Worm (Caenorhabditis elegans) whole organism, L1 larva: ENCODE data around the gene C34F6.10.

Experiments used
- C04F5.9 ChIP-seq: sonication (generic microtip); optimal IDR thresholded peaks from 2 replicates; lab custom pipeline; 2016; ENCODE audit warnings: missing genetic modification characterization, missing compliant biosample characterization
- C16A3.4 ChIP-seq: fragments of 150-350 bp; optimal IDR thresholded peaks from 2 replicates; lab custom pipeline; 2014; ENCODE audit warnings: missing biosample characterization, missing genetic modification characterization
- F16B12.6 ChIP-seq: fragments of 150-350 bp; optimal IDR thresholded peaks from 2 replicates; lab custom pipeline; 2014; ENCODE audit warnings: missing biosample characterization, missing genetic modification characterization
- Y116A8C.19 ChIP-seq: sonication (generic microtip); optimal IDR thresholded peaks from 2 replicates; lab custom pipeline; 2016; ENCODE audit warnings: missing compliant biosample characterization, missing genetic modification characterization, borderline replicate concordance
- alr-1 ChIP-seq: fragments of 200-800 bp; sonication (Bioruptor generic); optimal IDR thresholded peaks from 2 replicates; lab custom pipeline; 2018; ENCODE audit warnings: borderline replicate concordance, mild to moderate bottlenecking, missing genetic modification characterization, missing compliant biosample characterization
- ama-1 ChIP-seq: fragments of 150-350 bp; optimal IDR thresholded peaks from 2 replicates; lab custom pipeline; 2014
- blmp-1 ChIP-seq: fragments of 150-350 bp; optimal IDR thresholded peaks from 2 replicates; lab custom pipeline; 2014; ENCODE audit warnings: missing biosample characterization, missing genetic modification characterization
- ceh-8 ChIP-seq: fragments of 200-800 bp; sonication (Bioruptor generic); optimal IDR thresholded peaks from 2 replicates; lab custom pipeline; 2018; ENCODE audit warnings: mild to moderate bottlenecking, missing genetic modification characterization, moderate library complexity, missing compliant biosample characterization
- ceh-90 ChIP-seq: sonication (generic microtip); optimal IDR thresholded peaks from 2 replicates; lab custom pipeline; 2016; ENCODE audit warnings: missing genetic modification characterization, missing compliant biosample characterization
- efl-1 ChIP-seq, 4 experiments: fragments of 150-350 bp; optimal IDR thresholded peaks in 3 of 4; peaks in 1 of 4; 1 replicate in 1 of 4; 2 replicates in 3 of 4; lab custom pipeline; 2014; ENCODE audit warnings: missing biosample characterization in 2 of 4, missing genetic modification characterization in 2 of 4, missing genetic modification reagents in 2 of 4
- egl-13 ChIP-seq: sonication (generic microtip); optimal IDR thresholded peaks from 2 replicates; lab custom pipeline; 2016; ENCODE audit warnings: missing genotype, missing genetic modification reagents, missing genetic modification characterization, missing compliant biosample characterization
- egl-27 ChIP-seq, 2 experiments: fragments of 150-350 bp in 1 of 2; sonication (generic microtip); optimal IDR thresholded peaks; 3 replicates each; lab custom pipeline; 2017 to 2018; ENCODE audit warnings: missing biosample characterization in 2 of 2, missing genetic modification characterization in 2 of 2, missing genetic modification reagents in 2 of 2
- elt-2 ChIP-seq: sonication (generic microtip); optimal IDR thresholded peaks from 2 replicates; lab custom pipeline; 2016; ENCODE audit warnings: missing genetic modification characterization, mild to moderate bottlenecking, inconsistent platforms, missing compliant biosample characterization, missing genetic modification reagents
- elt-3 ChIP-seq, 6 experiments: fragments of 150-350 bp in 1 of 6; sonication (generic microtip); optimal IDR thresholded peaks; 2 replicates each; lab custom pipeline; 2017 to 2018; ENCODE audit warnings: missing biosample characterization in 6 of 6, missing genetic modification characterization in 6 of 6, inconsistent platforms in 1 of 6
- hlh-4 ChIP-seq: sonication (generic microtip); optimal IDR thresholded peaks from 2 replicates; lab custom pipeline; 2016; ENCODE audit warnings: mild to moderate bottlenecking, missing genetic modification characterization, missing compliant biosample characterization
- isw-1 ChIP-seq: fragments of 200-800 bp; sonication (Bioruptor generic); IDR thresholded peaks from 2 replicates; pipeline ENCODE4 v1.3.6; 2022; ENCODE audit warnings: missing genetic modification characterization, missing compliant biosample characterization
- jun-1 ChIP-seq: fragments of 150-350 bp; optimal IDR thresholded peaks from 2 replicates; lab custom pipeline; 2014; ENCODE audit warnings: missing biosample characterization, missing genetic modification reagents, missing genetic modification characterization
- lin-14 ChIP-seq: fragments of 200-800 bp; sonication (Bioruptor generic); optimal IDR thresholded peaks from 2 replicates; lab custom pipeline; 2018; ENCODE audit warnings: mild to moderate bottlenecking, missing genetic modification characterization, moderate library complexity, missing compliant biosample characterization
- lin-35 ChIP-seq, 2 experiments: fragments of 150-350 bp; optimal IDR thresholded peaks; 2 replicates each; lab custom pipeline; 2014; ENCODE audit warnings: missing biosample characterization in 2 of 2, missing genetic modification characterization in 2 of 2, missing genetic modification reagents in 2 of 2
- lin-39 ChIP-seq: fragments of 150-350 bp; optimal IDR thresholded peaks from 2 replicates; lab custom pipeline; 2014; ENCODE audit warnings: missing biosample characterization, missing genetic modification reagents, missing genetic modification characterization
- lir-3 ChIP-seq: sonication (generic microtip); optimal IDR thresholded peaks from 2 replicates; lab custom pipeline; 2016; ENCODE audit warnings: mild to moderate bottlenecking, missing genetic modification characterization, moderate library complexity, missing compliant biosample characterization; ENCODE audit not compliant: poor library complexity
- lsy-2 ChIP-seq, 2 experiments: fragments of 150-350 bp; optimal IDR thresholded peaks; 2 replicates each; lab custom pipeline; 2014; ENCODE audit warnings: missing biosample characterization in 2 of 2, missing genetic modification characterization in 2 of 2
- mab-9 ChIP-seq: fragments of 200-800 bp; sonication (Bioruptor generic); IDR thresholded peaks from 2 replicates; pipeline ENCODE4 v1.3.6; 2022; ENCODE audit warnings: missing genetic modification reagents, missing genetic modification characterization, missing compliant biosample characterization
- mef-2 ChIP-seq: fragments of 150-350 bp; optimal IDR thresholded peaks from 2 replicates; lab custom pipeline; 2014; ENCODE audit warnings: missing biosample characterization, missing genetic modification characterization
- nhr-11 ChIP-seq: fragments of 150-350 bp; optimal IDR thresholded peaks from 2 replicates; lab custom pipeline; 2014; ENCODE audit warnings: missing biosample characterization, missing genetic modification characterization
- nhr-12 ChIP-seq: sonication (generic microtip); optimal IDR thresholded peaks from 2 replicates; lab custom pipeline; 2017; ENCODE audit warnings: missing biosample characterization, missing genetic modification characterization
- nhr-20 ChIP-seq: sonication (generic microtip); optimal IDR thresholded peaks from 2 replicates; lab custom pipeline; 2016; ENCODE audit warnings: mild to moderate bottlenecking, missing genetic modification characterization, missing compliant biosample characterization
- nhr-237 ChIP-seq: fragments of 150-350 bp; optimal IDR thresholded peaks from 2 replicates; lab custom pipeline; 2014; ENCODE audit warnings: missing biosample characterization, missing genetic modification characterization
- nhr-28 ChIP-seq: fragments of 150-350 bp; optimal IDR thresholded peaks from 2 replicates; lab custom pipeline; 2014; ENCODE audit warnings: missing biosample characterization, missing genetic modification characterization
- nhr-47 ChIP-seq: sonication (generic microtip); optimal IDR thresholded peaks from 2 replicates; lab custom pipeline; 2016; ENCODE audit warnings: mild to moderate bottlenecking, missing genetic modification characterization, moderate library complexity, missing compliant biosample characterization
- nhr-71 ChIP-seq: sonication (generic microtip); optimal IDR thresholded peaks from 2 replicates; lab custom pipeline; 2016; ENCODE audit warnings: mild to moderate bottlenecking, missing genetic modification characterization, moderate library complexity, missing compliant biosample characterization
- nhr-76 ChIP-seq: sonication (generic microtip); optimal IDR thresholded peaks from 2 replicates; lab custom pipeline; 2017; ENCODE audit warnings: missing biosample characterization, missing genetic modification characterization
- nhr-77 ChIP-seq: fragments of 150-350 bp; optimal IDR thresholded peaks from 2 replicates; lab custom pipeline; 2014; ENCODE audit warnings: missing biosample characterization, missing genetic modification characterization
- nhr-84 ChIP-seq: sonication (generic microtip); optimal IDR thresholded peaks from 2 replicates; lab custom pipeline; 2017; ENCODE audit warnings: missing biosample characterization, missing genetic modification characterization
- nhr-85 ChIP-seq: sonication (generic microtip); peaks from one replicate; lab custom pipeline; 2016; ENCODE audit warnings: missing genetic modification characterization, inconsistent platforms, missing compliant biosample characterization
- nhr-90 ChIP-seq: sonication (generic microtip); optimal IDR thresholded peaks from 2 replicates; lab custom pipeline; 2016; ENCODE audit warnings: mild to moderate bottlenecking, missing genetic modification characterization, missing compliant biosample characterization; ENCODE audit not compliant: poor library complexity
- pag-3 ChIP-seq: sonication (generic microtip); optimal IDR thresholded peaks from 2 replicates; lab custom pipeline; 2017; ENCODE audit warnings: missing genetic modification characterization, mild to moderate bottlenecking, missing compliant biosample characterization, antibody characterized with exemption, borderline replicate concordance; ENCODE audit not compliant: insufficient read depth
- pax-3 ChIP-seq: fragments of 200-800 bp; sonication (Bioruptor generic); optimal IDR thresholded peaks from 2 replicates; lab custom pipeline; 2018; ENCODE audit warnings: mild to moderate bottlenecking, missing genetic modification characterization, moderate library complexity, missing compliant biosample characterization
- pqm-1 ChIP-seq: sonication (generic microtip); optimal IDR thresholded peaks from 3 replicates; lab custom pipeline; 2017; ENCODE audit warnings: missing biosample characterization, missing genetic modification characterization
- rnt-1 ChIP-seq: sonication (generic microtip); optimal IDR thresholded peaks from 2 replicates; lab custom pipeline; 2016; ENCODE audit warnings: mild to moderate bottlenecking, missing genetic modification characterization, moderate library complexity, missing compliant biosample characterization
- skn-1 ChIP-seq: fragments of 150-350 bp; optimal IDR thresholded peaks from 2 replicates; lab custom pipeline; 2014; ENCODE audit warnings: missing biosample characterization, missing genetic modification characterization
- snu-23 ChIP-seq: sonication (generic microtip); optimal IDR thresholded peaks from 2 replicates; lab custom pipeline; 2016; ENCODE audit warnings: missing genetic modification characterization, missing compliant biosample characterization
- sox-4 ChIP-seq: sonication (generic microtip); optimal IDR thresholded peaks from 2 replicates; lab custom pipeline; 2016; ENCODE audit warnings: missing genetic modification characterization, missing compliant biosample characterization
- sup-37 ChIP-seq: fragments of 200-800 bp; sonication (Bioruptor generic); optimal IDR thresholded peaks from 2 replicates; lab custom pipeline; 2018; ENCODE audit warnings: mild to moderate bottlenecking, missing genetic modification characterization, missing compliant biosample characterization
- tbx-2 ChIP-seq: sonication (generic microtip); optimal IDR thresholded peaks from 2 replicates; lab custom pipeline; 2016; ENCODE audit warnings: missing genetic modification characterization, missing compliant biosample characterization
- unc-62 ChIP-seq: fragments of 150-350 bp; optimal IDR thresholded peaks from 2 replicates; lab custom pipeline; 2014; ENCODE audit warnings: missing biosample characterization, missing genetic modification reagents, missing genetic modification characterization
- unc-86 ChIP-seq: sonication (generic microtip); optimal IDR thresholded peaks from 2 replicates; lab custom pipeline; 2016; ENCODE audit warnings: missing genetic modification characterization, missing compliant biosample characterization
- unc-98 ChIP-seq: fragments of 200-800 bp; sonication (Bioruptor generic); IDR thresholded peaks from 2 replicates; pipeline ENCODE4 v1.3.6; 2022; ENCODE audit warnings: missing genetic modification characterization, missing compliant biosample characterization
- vab-15 ChIP-seq: sonication (generic microtip); optimal IDR thresholded peaks from 2 replicates; lab custom pipeline; 2017; ENCODE audit warnings: missing genotype, mild to moderate bottlenecking, missing genetic modification characterization, missing compliant biosample characterization
- zip-4 ChIP-seq: fragments of 200-800 bp; sonication (Bioruptor generic); optimal IDR thresholded peaks from 2 replicates; lab custom pipeline; 2018; ENCODE audit warnings: mild to moderate bottlenecking, missing genetic modification characterization, moderate library complexity, missing compliant biosample characterization

C34F6.10 gene

ce11 chrX:11193670-11194069 lies 46.8 kb downstream of the C34F6.10 start (continued):
- no peak for TF ChIP-seq nhr-90 (tag; lab: Kevin White, UChicago)
- no peak for TF ChIP-seq Y116A8C.19 (tag; lab: Kevin White, UChicago)
- no peak for TF ChIP-seq pax-3 (tag; lab: Kevin White, UChicago)
- peak; percentile 57 for TF ChIP-seq rnt-1 (tag; lab: Kevin White, UChicago)
- TF ChIP-seq unc-86 (tag; lab: Kevin White, UChicago), result no peak
- no peak for TF ChIP-seq ceh-8 (GFP tag; lab: Kevin White, UChicago)

- no peak for TF ChIP-seq C16A3.4 (tag; lab: Kevin White, UChicago)
- TF ChIP-seq elt-2 (tag; lab: Kevin White, UChicago), result no peak
- TF ChIP-seq nhr-28, result no peak
- TF ChIP-seq snu-23 (GFP tag; lab: Kevin White, UChicago), result peak; percentile 54
- no peak for TF ChIP-seq nhr-77 (tag; lab: Kevin White, UChicago)
- TF ChIP-seq egl-27 (tag; optimal IDR thresholded peaks at IDR 0.05; lab: Kevin White, UChicago), result no peak
- TF ChIP-seq nhr-85 (tag; lab: Kevin White, UChicago), result peak; percentile 63
- no peak for TF ChIP-seq nhr-90 (tag; lab: Kevin White, UChicago)
- TF ChIP-seq alr-1, result no peak
- TF ChIP-seq vab-15, result no peak
- TF ChIP-seq sox-4 (tag; lab: Kevin White, UChicago), result no peak
- TF ChIP-seq nhr-47, result no peak
- no peak for TF ChIP-seq mab-9 (GFP tag; lab: Robert Waterston, UW)
- no peak for TF ChIP-seq nhr-11
- TF ChIP-seq pag-3 (tag; lab: Kevin White, UChicago), result peak; percentile 82
- TF ChIP-seq unc-86 (tag; lab: Kevin White, UChicago), result no peak
- TF ChIP-seq lir-3 (tag; lab: Kevin White, UChicago), result no peak
- no peak for TF ChIP-seq hlh-4 (tag; lab: Kevin White, UChicago)
- TF ChIP-seq jun-1 (tag; lab: Kevin White, UChicago), result no peak
- TF ChIP-seq mef-2 (tag; lab: Kevin White, UChicago), result no peak
- no peak for TF ChIP-seq nhr-84 (tag; lab: Kevin White, UChicago)
- TF ChIP-seq egl-13, result no peak
- no peak for TF ChIP-seq zip-4 (GFP tag; lab: Kevin White, UChicago)
- no peak for TF ChIP-seq C04F5.9 (tag; lab: Kevin White, UChicago)
- TF ChIP-seq nhr-20, result peak; percentile 61
- TF ChIP-seq nhr-76 (tag; lab: Kevin White, UChicago), result no peak
- TF ChIP-seq isw-1 (GFP tag; lab: Robert Waterston, UW), result no peak
- no peak for TF ChIP-seq lsy-2 (tag; optimal IDR thresholded peaks at IDR 0.05; lab: Kevin White, UChicago)
- no peak for TF ChIP-seq ama-1 (lab: Kevin White, UChicago)
- no peak for TF ChIP-seq F16B12.6 (tag; lab: Kevin White, UChicago)
- no peak for TF ChIP-seq sup-37 (GFP tag; lab: Kevin White, UChicago)
- peak in 3 of 6 experiments; percentile 7 to 82 (median 31) for TF ChIP-seq elt-3 (tag; optimal IDR thresholded peaks at IDR 0.05; lab: Kevin White, UChicago)
- TF ChIP-seq lin-39 (tag; lab: Kevin White, UChicago), result no peak
- TF ChIP-seq nhr-12, result no peak
- TF ChIP-seq blmp-1 (tag; lab: Kevin White, UChicago), result peak; percentile 49
- no peak for TF ChIP-seq pqm-1 (tag; lab: Kevin White, UChicago)
- no peak for TF ChIP-seq unc-62
- TF ChIP-seq skn-1 (tag; lab: Kevin White, UChicago), result no peak
- TF ChIP-seq nhr-71 (tag; lab: Kevin White, UChicago), result peak; percentile 46
- peak; percentile 0 for TF ChIP-seq rnt-1 (tag; lab: Kevin White, UChicago)
- no peak for TF ChIP-seq nhr-237 (tag; lab: Kevin White, UChicago)
- TF ChIP-seq ceh-90 (tag; lab: Kevin White, UChicago), result no peak
- TF ChIP-seq lin-35 (GFP tag; optimal IDR thresholded peaks at IDR 0.05; lab: Kevin White, UChicago), result peak in 1 of 2 experiments; percentile 50
- TF ChIP-seq lin-14 (GFP tag; lab: Kevin White, UChicago), result peak; percentile 48
- TF ChIP-seq tbx-2 (tag; lab: Kevin White, UChicago), result no peak
- no peak for TF ChIP-seq unc-98
- TF ChIP-seq efl-1 (optimal IDR thresholded peaks at IDR 0.05; lab: Kevin White, UChicago), result no peak
- no peak for TF ChIP-seq efl-1 (GFP tag; optimal IDR thresholded peaks at IDR 0.05 in 1 of 2; lab: Kevin White, UChicago)
Measured at ce11 chrX:11190443-11190842, 50.0 kb downstream of the C34F6.10 start.
